Worm (Caenorhabditis elegans) whole organism, L1 larva: ENCODE results near the gene unc-10.

Source experiments
- aly-2 ChIP-seq: fragments of 150-350 bp; optimal IDR thresholded peaks from 2 replicates; lab custom pipeline; 2014; ENCODE audit warnings: missing biosample characterization, missing genetic modification characterization
- efl-1 ChIP-seq, 4 experiments: fragments of 150-350 bp; optimal IDR thresholded peaks in 3 of 4; peaks in 1 of 4; 1 replicate in 1 of 4; 2 replicates in 3 of 4; lab custom pipeline; 2014; ENCODE audit warnings: missing biosample characterization in 2 of 4, missing genetic modification characterization in 2 of 4, missing genetic modification reagents in 2 of 4
- isw-1 ChIP-seq: fragments of 200-800 bp; sonication (Bioruptor generic); IDR thresholded peaks from 2 replicates; pipeline ENCODE4 v1.3.6; 2022; ENCODE audit warnings: missing genetic modification characterization, missing compliant biosample characterization
- jun-1 ChIP-seq: fragments of 150-350 bp; optimal IDR thresholded peaks from 2 replicates; lab custom pipeline; 2014; ENCODE audit warnings: missing biosample characterization, missing genetic modification reagents, missing genetic modification characterization
- lin-39 ChIP-seq: fragments of 150-350 bp; optimal IDR thresholded peaks from 2 replicates; lab custom pipeline; 2014; ENCODE audit warnings: missing biosample characterization, missing genetic modification reagents, missing genetic modification characterization
- nhr-20 ChIP-seq: sonication (generic microtip); optimal IDR thresholded peaks from 2 replicates; lab custom pipeline; 2016; ENCODE audit warnings: mild to moderate bottlenecking, missing genetic modification characterization, missing compliant biosample characterization
- snpc-4 ChIP-seq: fragments of 150-350 bp; optimal IDR thresholded peaks from 2 replicates; lab custom pipeline; 2014; ENCODE audit warnings: missing biosample characterization, missing genetic modification characterization
- sup-37 ChIP-seq: fragments of 200-800 bp; sonication (Bioruptor generic); optimal IDR thresholded peaks from 2 replicates; lab custom pipeline; 2018; ENCODE audit warnings: mild to moderate bottlenecking, missing genetic modification characterization, missing compliant biosample characterization
- swsn-7 ChIP-seq: sonication (generic microtip); optimal IDR thresholded peaks from 2 replicates; lab custom pipeline; 2016; ENCODE audit warnings: missing genetic modification characterization, missing compliant biosample characterization
- unc-62 ChIP-seq: fragments of 150-350 bp; optimal IDR thresholded peaks from 2 replicates; lab custom pipeline; 2014; ENCODE audit warnings: missing biosample characterization, missing genetic modification reagents, missing genetic modification characterization
- ztf-11 ChIP-seq, 2 experiments: sonication (generic microtip); optimal IDR thresholded peaks; 2 replicates each; lab custom pipeline; 2016 to 2017; ENCODE audit warnings: missing genetic modification characterization in 2 of 2, missing biosample characterization in 1 of 2, missing compliant biosample characterization in 1 of 2
- ztf-4 ChIP-seq: fragments of 150-350 bp; optimal IDR thresholded peaks from 2 replicates; lab custom pipeline; 2014; ENCODE audit warnings: missing biosample characterization, missing genetic modification characterization

ce11 chrX:7260327-7261019, 19.6 kb downstream of the unc-10 start, which contains the start of gene lact-1:
- TF ChIP-seq nhr-20 (no peak), aly-2 (tag; lab: Kevin White, UChicago) (no peak), swsn-7 (tag; lab: Kevin White, UChicago) (no peak), ztf-11 (tag; optimal IDR thresholded peaks at IDR 0.05; lab: Kevin White, UChicago) (no peak), isw-1 (GFP tag; lab: Robert Waterston, UW) (no peak), jun-1 (tag; lab: Kevin White, UChicago) (no peak), ztf-4 (tag; lab: Kevin White, UChicago) (no peak), efl-1 (optimal IDR thresholded peaks at IDR 0.05; lab: Kevin White, UChicago) (no peak), efl-1 (GFP tag; optimal IDR thresholded peaks at IDR 0.05 in 1 of 2; lab: Kevin White, UChicago) (no peak), lin-39 (no peak), snpc-4 (tag; lab: Kevin White, UChicago) (no peak), unc-62 (GFP tag; lab: Kevin White, UChicago) (no peak), sup-37 (no peak)
